Fruit fly (Drosophila melanogaster): ENCODE data around the gene Dna2.

Dna2 gene

DNA sequence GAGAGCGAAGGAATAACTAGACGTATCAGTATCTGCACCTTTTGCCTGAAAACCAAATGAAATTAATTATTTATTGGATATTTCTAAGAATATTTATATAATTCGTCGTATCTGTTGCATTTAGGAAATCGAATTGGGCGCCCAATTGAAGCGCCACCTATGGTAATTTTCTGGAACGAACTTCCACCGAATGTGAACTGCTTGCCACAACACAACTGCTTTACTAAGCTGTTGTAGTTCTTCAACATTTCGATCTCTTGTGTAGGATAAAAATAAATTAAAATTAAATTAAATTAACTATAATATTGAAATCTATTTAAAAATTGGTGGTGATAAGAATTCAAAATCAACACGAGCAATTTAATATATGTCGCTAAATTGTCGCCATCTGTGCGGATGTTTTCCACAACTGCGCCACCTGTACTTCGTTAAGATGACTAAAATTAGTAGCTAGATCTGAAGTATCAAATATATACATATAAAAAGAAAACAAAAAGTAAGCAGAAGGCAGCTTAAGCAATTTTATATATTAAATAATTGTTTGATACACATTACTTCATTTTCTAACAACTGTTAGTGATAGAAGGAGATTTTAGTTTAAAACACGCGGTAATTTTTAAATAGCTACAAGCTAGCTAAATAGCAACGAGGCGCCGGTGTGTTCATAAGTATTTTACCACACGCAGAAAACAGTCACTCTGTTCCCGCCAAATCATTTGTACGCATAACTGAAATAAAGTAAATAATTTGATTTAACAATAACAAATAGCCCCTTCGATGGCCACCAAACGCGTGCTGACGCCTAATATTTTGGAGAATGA lies at the start of gene Dna2:
Gene Dna2 (plus strand): TSS at position 688 of the 821 bp plus-strand sequence.
- TF ChIP-seq CG18599 (GFP tag; optimal IDR thresholded peaks at IDR 0.05): no peak
- no peak for TF ChIP-seq yki (optimal IDR thresholded peaks at IDR 0.05)
- TF ChIP-seq sens (GFP tag): no peak
- no peak for TF ChIP-seq Hmx (GFP tag; optimal IDR thresholded peaks at IDR 0.05)
- TF ChIP-seq CG10274 (GFP tag; optimal IDR thresholded peaks at IDR 0.05): no peak
- no peak for TF ChIP-seq cg (GFP tag; optimal IDR thresholded peaks at IDR 0.05)
- TF ChIP-seq CG8290 (GFP tag; optimal IDR thresholded peaks at IDR 0.05): no peak
- TF ChIP-seq CG8290 (tag; optimal IDR thresholded peaks at IDR 0.05): no peak
- TF ChIP-seq CG8359 (GFP tag; optimal IDR thresholded peaks at IDR 0.05; ENCODE audit: borderline replicate concordance): no peak
- TF ChIP-seq CG33213 (GFP tag; optimal IDR thresholded peaks at IDR 0.05): no peak
- no peak for TF ChIP-seq her (GFP tag; optimal IDR thresholded peaks at IDR 0.05)
- no peak for TF ChIP-seq sima (GFP tag; optimal IDR thresholded peaks at IDR 0.05)
- TF ChIP-seq insv (GFP tag; optimal IDR thresholded peaks at IDR 0.05): no peak
- no peak for TF ChIP-seq CG16779 (GFP tag; IDR thresholded peaks at IDR 0.05)
- no peak for TF ChIP-seq CG4328 (GFP tag; optimal IDR thresholded peaks at IDR 0.05)
- no peak for TF ChIP-seq sens-2 (GFP tag; IDR thresholded peaks at IDR 0.05)
- no peak for TF ChIP-seq CG18619 (GFP tag; optimal IDR thresholded peaks at IDR 0.05)
- TF ChIP-seq CG6254 (GFP tag; optimal IDR thresholded peaks at IDR 0.05): no peak
- no peak for TF ChIP-seq C15 (GFP tag; IDR thresholded peaks at IDR 0.05)
- no peak for TF ChIP-seq lbe (GFP tag; optimal IDR thresholded peaks at IDR 0.05)
- TF ChIP-seq CG15073 (GFP tag; optimal IDR thresholded peaks at IDR 0.05): no peak
- peak; percentile 4 for TF ChIP-seq CG9797 (GFP tag; optimal IDR thresholded peaks at IDR 0.05)
- no peak for TF ChIP-seq ap (GFP tag; IDR thresholded peaks at IDR 0.05)
- peak; percentile 46 for TF ChIP-seq CG2712 (tag; optimal IDR thresholded peaks at IDR 0.05)
- TF ChIP-seq Nf-YC (tag; optimal IDR thresholded peaks at IDR 0.05): peak; percentile 20
- TF ChIP-seq CG7745 (tag; optimal IDR thresholded peaks at IDR 0.05): no peak
- TF ChIP-seq CG15011 (GFP tag; optimal IDR thresholded peaks at IDR 0.05): no peak
- no peak for TF ChIP-seq CrebB (tag; optimal IDR thresholded peaks at IDR 0.05)
- peak; percentile 14; the same call in 1 of the 3 replicates for TF ChIP-seq croc (GFP tag; conservative IDR thresholded peaks at IDR 0.05)
- no peak for TF ChIP-seq pan (optimal IDR thresholded peaks at IDR 0.05)
- no peak for TF ChIP-seq pan (GFP tag; optimal IDR thresholded peaks at IDR 0.05 in 1 of 2, IDR thresholded peaks at IDR 0.05 in 1 of 2)
- TF ChIP-seq CG11504 (tag; optimal IDR thresholded peaks at IDR 0.05): peak; percentile 38
- TF ChIP-seq CG12744 (GFP tag; optimal IDR thresholded peaks at IDR 0.05): no peak
- no peak for TF ChIP-seq Opbp (GFP tag; IDR thresholded peaks at IDR 0.05; ENCODE audit: partially characterized antibody)
- TF ChIP-seq Dp (GFP tag; optimal IDR thresholded peaks at IDR 0.05): peak; percentile 76
- no peak for TF ChIP-seq jing (GFP tag; optimal IDR thresholded peaks at IDR 0.05)
- TF ChIP-seq Xbp1 (GFP tag; optimal IDR thresholded peaks at IDR 0.05): peak; percentile 46
- TF ChIP-seq CG18262 (tag; optimal IDR thresholded peaks at IDR 0.05): no peak
- TF ChIP-seq CG17385 (GFP tag; optimal IDR thresholded peaks at IDR 0.05): no peak
- TF ChIP-seq unc-4 (GFP tag; IDR thresholded peaks at IDR 0.05; ENCODE audit: partially characterized antibody): no peak
- 0 out of 2 replicates have a peak, but pooled peaks have one; percentile 23 for TF ChIP-seq CG32772 (GFP tag; IDR thresholded peaks at IDR 0.05)
- peak; percentile 1 for TF ChIP-seq NfI (GFP tag; optimal IDR thresholded peaks at IDR 0.05)
- TF ChIP-seq CG10565 (GFP tag; optimal IDR thresholded peaks at IDR 0.05): no peak
- peak; percentile 25 for TF ChIP-seq grau (tag; optimal IDR thresholded peaks at IDR 0.05)
- no peak for TF ChIP-seq BtbVII (GFP tag; optimal IDR thresholded peaks at IDR 0.05)
- TF ChIP-seq CG16863 (GFP tag; optimal IDR thresholded peaks at IDR 0.05): no peak
- TF ChIP-seq CG13424 (tag; optimal IDR thresholded peaks at IDR 0.05): no peak
- TF ChIP-seq CG3065 (GFP tag; optimal IDR thresholded peaks at IDR 0.05): no peak
- TF ChIP-seq ttk (GFP tag; IDR thresholded peaks at IDR 0.05): no peak
- TF ChIP-seq Adf1 (GFP tag; IDR thresholded peaks at IDR 0.05): no peak
- no peak for TF ChIP-seq Awh (GFP tag; IDR thresholded peaks at IDR 0.05)

Data from whole organism, embryonic.